Worm (Caenorhabditis elegans) whole organism, young adult: ENCODE measurements around the gene spr-2.

ENCODE experiments used
- B0019.2 ChIP-seq: fragments of 200-800 bp; sonication (Bioruptor generic); conservative IDR thresholded peaks from 2 replicates; pipeline ENCODE4 v1.3.6; 2022; ENCODE audit warnings: missing genetic modification reagents, missing genetic modification characterization, missing compliant biosample characterization
- B0261.1 ChIP-seq: sonication (generic microtip); optimal IDR thresholded peaks from 2 replicates; lab custom pipeline; 2016; ENCODE audit warnings: mild to moderate bottlenecking, missing genetic modification characterization, moderate library complexity, missing compliant biosample characterization
- C06A6.2 ChIP-seq: fragments of 200-800 bp; sonication (Bioruptor generic); conservative IDR thresholded peaks from 2 replicates; pipeline ENCODE4 v1.3.6; 2022; ENCODE audit warnings: missing genetic modification characterization, missing compliant biosample characterization
- C17E4.6 ChIP-seq: fragments of 200-800 bp; sonication (Bioruptor generic); IDR thresholded peaks from 2 replicates; pipeline ENCODE4 v1.3.6; 2022; ENCODE audit warnings: missing genetic modification reagents, missing genetic modification characterization, missing compliant biosample characterization
- F22D6.2 ChIP-seq: sonication (generic microtip); optimal IDR thresholded peaks from 2 replicates; lab custom pipeline; 2016; ENCODE audit warnings: mild to moderate bottlenecking, missing genetic modification characterization, missing compliant biosample characterization
- F23B12.7 ChIP-seq: sonication (generic microtip); optimal IDR thresholded peaks from 2 replicates; lab custom pipeline; 2017; ENCODE audit warnings: missing genetic modification characterization, mild to moderate bottlenecking, missing compliant biosample characterization, antibody characterized with exemption, moderate library complexity; ENCODE audit not compliant: insufficient read depth
- F57C9.4 ChIP-seq: sonication (generic microtip); optimal IDR thresholded peaks from 2 replicates; lab custom pipeline; 2017; ENCODE audit warnings: mild to moderate bottlenecking, missing genetic modification characterization, missing compliant biosample characterization
- K12H6.12 ChIP-seq: fragments of 200-800 bp; sonication (Bioruptor generic); optimal IDR thresholded peaks from 2 replicates; lab custom pipeline; 2018; ENCODE audit warnings: mild to moderate bottlenecking, missing genetic modification characterization, missing compliant biosample characterization
- Y53G8AR.9 ChIP-seq: fragments of 200-800 bp; sonication (Bioruptor generic); conservative IDR thresholded peaks from 2 replicates; pipeline ENCODE4 v1.3.6; 2022; ENCODE audit warnings: missing genetic modification reagents, missing genetic modification characterization, missing compliant biosample characterization
- Y56A3A.18 ChIP-seq: fragments of 200-800 bp; sonication (Bioruptor generic); IDR thresholded peaks from 2 replicates; pipeline ENCODE4 v1.3.6; 2022; ENCODE audit warnings: missing genetic modification reagents, missing genetic modification characterization, missing compliant biosample characterization
- Y67H2A.10 ChIP-seq: fragments of 200-800 bp; sonication (Bioruptor generic); conservative IDR thresholded peaks from 2 replicates; pipeline ENCODE4 v1.3.6; 2022; ENCODE audit warnings: missing genetic modification reagents, missing genetic modification characterization, missing compliant biosample characterization
- aptf-3 ChIP-seq: fragments of 200-800 bp; sonication (Bioruptor generic); IDR thresholded peaks from 2 replicates; pipeline ENCODE4 v1.3.6; 2022; ENCODE audit warnings: missing genetic modification characterization, missing compliant biosample characterization
- atf-7 ChIP-seq: sonication (generic microtip); optimal IDR thresholded peaks from 2 replicates; lab custom pipeline; 2017; ENCODE audit warnings: mild to moderate bottlenecking, missing genetic modification characterization, missing compliant biosample characterization
- attf-3 ChIP-seq: fragments of 200-800 bp; sonication (Bioruptor generic); conservative IDR thresholded peaks from 2 replicates; pipeline ENCODE4 v1.3.6; 2022; ENCODE audit warnings: missing genetic modification reagents, missing genetic modification characterization, missing compliant biosample characterization
- attf-5 ChIP-seq: fragments of 200-800 bp; sonication (Bioruptor generic); optimal IDR thresholded peaks from 2 replicates; lab custom pipeline; 2018; ENCODE audit warnings: mild to moderate bottlenecking, missing genetic modification characterization, missing compliant biosample characterization
- attf-6 ChIP-seq: fragments of 200-800 bp; sonication (Bioruptor generic); IDR thresholded peaks from 2 replicates; pipeline ENCODE4 v1.3.6; 2022; ENCODE audit warnings: missing genetic modification reagents, missing genetic modification characterization, missing compliant biosample characterization
- cebp-1 ChIP-seq, 2 experiments: fragments of 200-800 bp in 1 of 2; sonication (Bioruptor generic) in 1 of 2; sonication (generic microtip) in 1 of 2; IDR thresholded peaks in 1 of 2; optimal IDR thresholded peaks in 1 of 2; 2 replicates each; pipeline versions ENCODE4 v1.3.6 to Lab custom; 2017 to 2022; ENCODE audit warnings: missing compliant biosample characterization in 2 of 2, missing genetic modification characterization in 2 of 2, mild to moderate bottlenecking in 1 of 2, missing genetic modification reagents in 1 of 2, moderate library complexity in 1 of 2
- ceh-100 ChIP-seq: fragments of 200-800 bp; sonication (Bioruptor generic); IDR thresholded peaks from 2 replicates; pipeline ENCODE4 v1.3.6; 2022; ENCODE audit warnings: missing genetic modification reagents, missing genetic modification characterization, missing compliant biosample characterization
- ceh-91 ChIP-seq: fragments of 200-800 bp; sonication (Bioruptor generic); IDR thresholded peaks from 2 replicates; pipeline ENCODE4 v1.3.6; 2022; ENCODE audit warnings: missing genetic modification reagents, missing genetic modification characterization, missing compliant biosample characterization
- chd-7 ChIP-seq: sonication (generic microtip); optimal IDR thresholded peaks from 2 replicates; lab custom pipeline; 2016; ENCODE audit warnings: mild to moderate bottlenecking, missing genetic modification characterization, moderate library complexity, missing compliant biosample characterization
- egl-44 ChIP-seq: fragments of 200-800 bp; sonication (Bioruptor generic); IDR thresholded peaks from 2 replicates; pipeline ENCODE4 v1.3.6; 2022; ENCODE audit warnings: missing genetic modification reagents, missing genetic modification characterization, missing compliant biosample characterization
- gei-17 ChIP-seq: fragments of 200-800 bp; sonication (Bioruptor generic); optimal IDR thresholded peaks from 2 replicates; lab custom pipeline; 2018; ENCODE audit warnings: mild to moderate bottlenecking, missing genetic modification characterization, missing compliant biosample characterization
- hlh-12 ChIP-seq: sonication (generic microtip); optimal IDR thresholded peaks from 2 replicates; lab custom pipeline; 2016; ENCODE audit warnings: missing genetic modification characterization, missing compliant biosample characterization
- hmg-20 ChIP-seq: fragments of 200-800 bp; sonication (Bioruptor generic); IDR thresholded peaks from 2 replicates; pipeline ENCODE4 v1.3.6; 2022; ENCODE audit warnings: missing genetic modification reagents, missing genetic modification characterization, missing compliant biosample characterization
- hrde-1 ChIP-seq: sonication (generic microtip); optimal IDR thresholded peaks from 2 replicates; lab custom pipeline; 2016; ENCODE audit warnings: missing genetic modification characterization, mild to moderate bottlenecking, missing compliant biosample characterization, moderate library complexity, missing genotype, missing genetic modification reagents, borderline replicate concordance
- hsf-1 ChIP-seq: fragments of 200-800 bp; sonication (Bioruptor generic); IDR thresholded peaks from 2 replicates; pipeline ENCODE4 v1.3.6; 2022; ENCODE audit warnings: missing genetic modification reagents, missing genetic modification characterization, missing compliant biosample characterization
- let-526 ChIP-seq: fragments of 200-800 bp; sonication (Bioruptor generic); IDR thresholded peaks from 2 replicates; pipeline ENCODE4 v1.3.6; 2022; ENCODE audit warnings: missing genetic modification reagents, missing genetic modification characterization, missing compliant biosample characterization
- lsl-1 ChIP-seq: fragments of 200-800 bp; sonication (Bioruptor generic); optimal IDR thresholded peaks from 2 replicates; lab custom pipeline; 2018; ENCODE audit warnings: mild to moderate bottlenecking, missing genetic modification characterization, moderate library complexity, missing compliant biosample characterization
- lsy-27 ChIP-seq: sonication (generic microtip); optimal IDR thresholded peaks from 2 replicates; lab custom pipeline; 2017; ENCODE audit warnings: missing genetic modification characterization, mild to moderate bottlenecking, missing compliant biosample characterization, antibody characterized with exemption, missing genotype, borderline replicate concordance; ENCODE audit not compliant: insufficient read depth
- madf-6 ChIP-seq: fragments of 200-800 bp; sonication (Bioruptor generic); IDR thresholded peaks from 2 replicates; pipeline ENCODE4 v1.3.6; 2022; ENCODE audit warnings: missing genetic modification reagents, missing genetic modification characterization, missing compliant biosample characterization
- mes-4 ChIP-seq: sonication (generic microtip); optimal IDR thresholded peaks from 2 replicates; lab custom pipeline; 2016; ENCODE audit warnings: missing genotype, missing genetic modification characterization, missing compliant biosample characterization
- mxl-1 ChIP-seq: sonication (generic microtip); optimal IDR thresholded peaks from 2 replicates; lab custom pipeline; 2016; ENCODE audit warnings: missing genetic modification characterization, missing compliant biosample characterization
- nfya-2 ChIP-seq: fragments of 200-800 bp; sonication (Bioruptor generic); IDR thresholded peaks from 2 replicates; pipeline ENCODE4 v1.3.6; 2022; ENCODE audit warnings: missing genetic modification reagents, missing genetic modification characterization, missing compliant biosample characterization
- nfyb-1 ChIP-seq: fragments of 200-800 bp; sonication (Bioruptor generic); IDR thresholded peaks from 2 replicates; pipeline ENCODE4 v1.3.6; 2022; ENCODE audit warnings: missing genetic modification reagents, missing genetic modification characterization, missing compliant biosample characterization
- pbrm-1 ChIP-seq: fragments of 200-800 bp; sonication (Bioruptor generic); IDR thresholded peaks from 2 replicates; pipeline ENCODE4 v1.3.6; 2022; ENCODE audit warnings: missing genetic modification reagents, missing genetic modification characterization, missing compliant biosample characterization
- pha-4 ChIP-seq: fragments of 150-350 bp; sonication (generic microtip); optimal IDR thresholded peaks from 2 replicates; lab custom pipeline; 2014; ENCODE audit warnings: missing biosample characterization, missing genetic modification reagents, missing genetic modification characterization
- rec-8 ChIP-seq, 2 experiments: sonication (generic microtip); optimal IDR thresholded peaks; 2 replicates each; lab custom pipeline; 2016; ENCODE audit warnings: mild to moderate bottlenecking in 2 of 2, missing genetic modification characterization in 2 of 2, missing genetic modification reagents in 2 of 2, missing genotype in 2 of 2, missing biosample characterization in 1 of 2, missing compliant biosample characterization in 1 of 2, moderate library complexity in 1 of 2
- repo-1 ChIP-seq: sonication (generic microtip); optimal IDR thresholded peaks from 2 replicates; lab custom pipeline; 2017; ENCODE audit warnings: mild to moderate bottlenecking, missing genetic modification characterization, missing compliant biosample characterization
- sdz-38 ChIP-seq: sonication (generic microtip); optimal IDR thresholded peaks from 2 replicates; lab custom pipeline; 2016; ENCODE audit warnings: missing genotype, missing genetic modification characterization, missing compliant biosample characterization
- snpc-1.3 ChIP-seq: sonication (generic microtip); optimal IDR thresholded peaks from 2 replicates; lab custom pipeline; 2017; ENCODE audit warnings: missing genetic modification characterization, mild to moderate bottlenecking, missing compliant biosample characterization, antibody characterized with exemption, moderate library complexity, missing genotype, missing genetic modification reagents; ENCODE audit not compliant: insufficient read depth
- snpc-3.4 ChIP-seq: sonication (generic microtip); optimal IDR thresholded peaks from 2 replicates; lab custom pipeline; 2017; ENCODE audit warnings: missing genetic modification characterization, mild to moderate bottlenecking, missing compliant biosample characterization, antibody characterized with exemption, moderate library complexity, missing genotype, missing genetic modification reagents
- tbp1 ChIP-seq: fragments of 200-800 bp; sonication (Bioruptor generic); optimal IDR thresholded peaks from 2 replicates; lab custom pipeline; 2018; ENCODE audit warnings: mild to moderate bottlenecking, missing genetic modification characterization, missing compliant biosample characterization
- tlf-1 ChIP-seq: fragments of 200-800 bp; sonication (Bioruptor generic); optimal IDR thresholded peaks from 2 replicates; lab custom pipeline; 2018; ENCODE audit warnings: mild to moderate bottlenecking, missing genetic modification characterization, missing compliant biosample characterization
- unc-62 ChIP-seq: fragments of 150-350 bp; optimal IDR thresholded peaks from 2 replicates; lab custom pipeline; 2014; ENCODE audit warnings: missing biosample characterization, missing genetic modification reagents, missing genetic modification characterization
- zim-3 ChIP-seq: sonication (generic microtip); optimal IDR thresholded peaks from 2 replicates; lab custom pipeline; 2017; ENCODE audit warnings: mild to moderate bottlenecking, missing genetic modification characterization, moderate library complexity, missing compliant biosample characterization
- ztf-28 ChIP-seq: fragments of 200-800 bp; sonication (Bioruptor generic); IDR thresholded peaks from 2 replicates; pipeline ENCODE4 v1.3.6; 2022; ENCODE audit warnings: missing genetic modification reagents, missing genetic modification characterization, missing compliant biosample characterization

spr-2 gene

DNA sequence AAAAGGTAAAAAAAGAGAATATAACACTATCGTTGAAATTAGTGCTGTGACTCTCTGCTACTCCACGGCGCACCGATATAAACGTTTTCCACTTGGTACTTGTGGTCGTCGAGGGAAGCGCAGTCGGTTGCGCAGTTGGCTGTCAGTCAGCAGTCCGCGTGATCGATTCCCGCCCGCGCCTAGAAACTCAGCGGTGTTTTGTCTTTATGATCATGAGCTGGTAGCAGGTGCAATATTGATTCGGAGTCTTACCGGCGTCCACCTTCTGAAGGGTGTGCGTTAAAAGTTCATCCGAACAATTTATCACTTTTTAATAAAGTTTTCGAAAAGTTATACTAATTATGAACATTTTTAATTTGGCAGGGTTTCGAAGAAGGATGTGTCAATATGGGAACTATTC lies 35.8 kb downstream of the spr-2 start (continued):
- TF ChIP-seq madf-6 (GFP tag; lab: Robert Waterston, UW) (peak; percentile 74), rec-8 (tag; optimal IDR thresholded peaks at IDR 0.05; lab: Kevin White, UChicago) (peak; percentile 90 to 94), unc-62 (GFP tag; lab: Kevin White, UChicago) (no peak), B0261.1 (tag; lab: Kevin White, UChicago) (peak; percentile 98), pbrm-1 (peak; percentile 69), hmg-20 (GFP tag; lab: Robert Waterston, UW) (peak; percentile 70), sdz-38 (tag; lab: Kevin White, UChicago) (no peak), Y53G8AR.9 (GFP tag; lab: Robert Waterston, UW) (peak; percentile 76), hrde-1 (tag; lab: Kevin White, UChicago) (peak; percentile 86), ceh-100 (GFP tag; lab: Robert Waterston, UW) (peak; percentile 74), repo-1 (tag; lab: Kevin White, UChicago) (peak; percentile 94), snpc-3.4 (tag; lab: Kevin White, UChicago) (peak; percentile 89), mes-4 (tag; lab: Kevin White, UChicago) (peak; percentile 59), F57C9.4 (peak; percentile 87), K12H6.12 (tag; lab: Kevin White, UChicago) (peak; percentile 64), chd-7 (tag; lab: Kevin White, UChicago) (peak; percentile 94), nfya-2 (no peak), ztf-28 (GFP tag; lab: Robert Waterston, UW) (peak; percentile 85), gei-17 (GFP tag; lab: Kevin White, UChicago) (peak; percentile 45), B0019.2 (0 out of 2 replicates have a peak, but pooled peaks have one; percentile 43), C17E4.6 (GFP tag; lab: Robert Waterston, UW) (peak; percentile 60), aptf-3 (peak; percentile 84; the same call in 1 of the 2 replicates), snpc-1.3 (tag; lab: Kevin White, UChicago) (peak; percentile 95), nfyb-1 (GFP tag; lab: Robert Waterston, UW) (peak; percentile 91), egl-44 (GFP tag; lab: Robert Waterston, UW) (peak; percentile 94), hlh-12 (tag; lab: Kevin White, UChicago) (no peak), lsl-1 (GFP tag; lab: Kevin White, UChicago) (peak; percentile 66), attf-6 (GFP tag; lab: Robert Waterston, UW) (peak; percentile 48; the same call in 1 of the 2 replicates), F23B12.7 (peak; percentile 92), lsy-27 (tag; lab: Kevin White, UChicago) (peak; percentile 75), pha-4 (no peak), let-526 (GFP tag; lab: Robert Waterston, UW) (peak; percentile 50; the same call in 1 of the 2 replicates), ceh-91 (GFP tag; lab: Robert Waterston, UW) (0 out of 2 replicates have a peak, but pooled peaks have one; percentile 7), hsf-1 (GFP tag; lab: Robert Waterston, UW) (peak; percentile 69), attf-5 (peak; percentile 90), zim-3 (tag; lab: Kevin White, UChicago) (peak; percentile 95), Y56A3A.18 (GFP tag; lab: Robert Waterston, UW) (peak; percentile 85), C06A6.2 (GFP tag; lab: Robert Waterston, UW) (peak; percentile 73; the same call in 1 of the 2 replicates), F22D6.2 (tag; lab: Kevin White, UChicago) (peak; percentile 51), tlf-1 (GFP tag; lab: Kevin White, UChicago) (peak; percentile 74), tbp1 (GFP tag; lab: Kevin White, UChicago) (peak; percentile 98), cebp-1 (GFP tag; IDR thresholded peaks at IDR 0.05; lab: Robert Waterston, UW) (peak; percentile 27; the same call in 1 of the 2 replicates), cebp-1 (tag; optimal IDR thresholded peaks at IDR 0.05; lab: Kevin White, UChicago) (peak; percentile 86), attf-3 (peak; percentile 87), atf-7 (peak; percentile 84), mxl-1 (tag; lab: Kevin White, UChicago) (peak; percentile 80), Y67H2A.10 (0 out of 2 replicates have a peak, but pooled peaks have one; percentile 51)
